Fruit fly (Drosophila melanogaster): ENCODE results near the gene CG43232.

CG43232 gene

DNA sequence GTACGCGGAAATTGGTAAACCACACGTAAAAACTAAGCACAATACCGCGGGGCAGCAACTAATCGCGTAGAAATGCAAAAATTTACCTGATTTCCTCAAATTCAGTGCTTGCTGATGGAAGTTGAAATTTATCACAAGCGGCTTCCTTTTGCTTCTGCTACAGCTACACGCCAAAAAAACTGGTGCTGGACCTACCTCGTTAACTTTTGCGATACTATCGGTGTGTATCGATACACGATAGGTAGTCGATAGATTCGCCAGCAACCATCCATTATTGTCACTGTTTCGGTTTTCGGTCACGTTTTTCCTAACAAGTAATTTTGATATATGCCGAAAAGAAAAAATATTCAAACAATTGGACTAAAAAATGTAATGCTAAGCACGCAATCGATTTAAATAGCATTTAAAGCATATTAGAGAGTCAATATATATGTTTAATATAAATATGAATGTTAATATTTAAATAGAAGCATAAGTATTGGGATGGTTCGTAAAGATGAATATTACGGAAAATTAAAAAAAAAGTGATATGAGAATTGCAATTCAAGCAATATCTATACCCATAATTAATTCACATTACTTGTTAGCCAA is 35.6 kb downstream of the CG43232 start, which contains the start of gene Sumo (continued):
- TF ChIP-seq CG11504 (tag; optimal IDR thresholded peaks at IDR 0.05) (peak; percentile 39), Jarid2 (GFP tag; optimal IDR thresholded peaks at IDR 0.05) (peak; percentile 35), CG17802 (tag; optimal IDR thresholded peaks at IDR 0.05) (no peak), B-H2 (GFP tag; optimal IDR thresholded peaks at IDR 0.05) (peak; percentile 33), Sox102F (GFP tag; optimal IDR thresholded peaks at IDR 0.05) (peak; percentile 15), sqz (GFP tag; optimal IDR thresholded peaks at IDR 0.05) (peak; percentile 69)

DNA sequence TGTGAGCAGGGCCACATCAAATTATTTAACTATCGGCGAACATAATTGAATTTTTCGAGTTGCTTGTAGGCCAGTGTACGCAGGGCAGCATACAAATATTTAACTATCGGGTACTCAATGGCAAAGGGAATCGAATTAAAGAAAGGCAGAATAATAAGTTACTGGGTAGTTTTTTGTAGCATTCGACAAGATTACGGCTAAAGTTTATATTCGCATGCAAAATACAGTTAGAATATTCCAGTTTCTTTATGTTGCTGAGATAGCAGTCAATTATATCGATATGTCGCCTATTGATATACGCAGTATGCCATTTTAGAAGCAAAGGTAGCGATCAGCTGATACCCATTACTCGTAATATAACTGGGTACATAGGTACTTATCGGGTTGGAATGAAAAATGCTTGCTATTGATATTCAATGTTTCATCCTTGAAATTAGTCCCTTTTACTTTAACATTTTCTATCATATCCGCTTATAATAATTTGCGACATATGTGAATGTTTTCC is 36.1 kb downstream of the CG43232 start:
- peak; percentile 89 for TF ChIP-seq Ets65A (GFP tag)
- no peak for TF ChIP-seq Blimp-1 (GFP tag; optimal IDR thresholded peaks at IDR 0.05)
- peak; percentile 20 for TF ChIP-seq CG31365 (tag; optimal IDR thresholded peaks at IDR 0.05)
- peak; percentile 12 for TF ChIP-seq CG18476 (GFP tag; optimal IDR thresholded peaks at IDR 0.05)
- TF ChIP-seq CG7556 (GFP tag; optimal IDR thresholded peaks at IDR 0.05) = peak; percentile 8
- peak; percentile 17 for TF ChIP-seq CG6254 (GFP tag; optimal IDR thresholded peaks at IDR 0.05)
- TF ChIP-seq phol (tag; optimal IDR thresholded peaks at IDR 0.05) = peak; percentile 55
- no peak for TF ChIP-seq disco-r (GFP tag; optimal IDR thresholded peaks at IDR 0.05)
- no peak; the same call in 1 of the 2 replicates for TF ChIP-seq Rfx (GFP tag; IDR thresholded peaks at IDR 0.05)
- TF ChIP-seq org-1 (GFP tag; optimal IDR thresholded peaks at IDR 0.05) = no peak
- TF ChIP-seq Poxn (GFP tag; IDR thresholded peaks at IDR 0.05) = no peak
- peak; percentile 19; the same call in 1 of the 2 replicates for TF ChIP-seq CG42726 (GFP tag; IDR thresholded peaks at IDR 0.05; ENCODE audit: partially characterized antibody)
- peak; percentile 23 for TF ChIP-seq Atf3 (GFP tag; optimal IDR thresholded peaks at IDR 0.05)
- no peak for TF ChIP-seq peb (GFP tag; IDR thresholded peaks at IDR 0.05)
- TF ChIP-seq wdn (GFP tag; IDR thresholded peaks at IDR 0.05) = 0 out of 2 replicates have a peak, but pooled peaks have one; percentile 44
- TF ChIP-seq E2f2 (GFP tag; IDR thresholded peaks at IDR 0.05) = no peak; the same call in 1 of the 2 replicates
- no peak for TF ChIP-seq ac (GFP tag; optimal IDR thresholded peaks at IDR 0.05)
- no peak for TF ChIP-seq Usf (GFP tag; optimal IDR thresholded peaks at IDR 0.05)
- TF ChIP-seq exex (tag; optimal IDR thresholded peaks at IDR 0.05) = no peak
- no peak for TF ChIP-seq toy (GFP tag; IDR thresholded peaks at IDR 0.05)
- peak; percentile 33 for TF ChIP-seq vfl (GFP tag; optimal IDR thresholded peaks at IDR 0.05)
- TF ChIP-seq crol (GFP tag; IDR thresholded peaks at IDR 0.05) = no peak
- TF ChIP-seq cwo (GFP tag; optimal IDR thresholded peaks at IDR 0.05) = no peak
- TF ChIP-seq Nf-YB (GFP tag; optimal IDR thresholded peaks at IDR 0.05) = peak; percentile 6
- no peak for TF ChIP-seq E2f1 (GFP tag; IDR thresholded peaks at IDR 0.05)
- 0 out of 2 replicates have a peak, but pooled peaks have one; percentile 16 for TF ChIP-seq CG3847 (GFP tag; IDR thresholded peaks at IDR 0.05)
- peak; percentile 35 for TF ChIP-seq ems (GFP tag; optimal IDR thresholded peaks at IDR 0.05)
- TF ChIP-seq yki (optimal IDR thresholded peaks at IDR 0.05) = no peak
- TF ChIP-seq CG2116 (GFP tag; optimal IDR thresholded peaks at IDR 0.05) = peak; percentile 92
- TF ChIP-seq CG8359 (GFP tag; optimal IDR thresholded peaks at IDR 0.05; ENCODE audit: borderline replicate concordance) = no peak
- peak; percentile 5 for TF ChIP-seq fd96Cb (tag; optimal IDR thresholded peaks at IDR 0.05)
- peak; percentile 40 for TF ChIP-seq az2 (GFP tag; optimal IDR thresholded peaks at IDR 0.05)
- TF ChIP-seq Doc2 (GFP tag; IDR thresholded peaks at IDR 0.05) = no peak
- peak; percentile 37 for TF ChIP-seq pb (GFP tag; optimal IDR thresholded peaks at IDR 0.05)
- no peak for TF ChIP-seq croc (GFP tag; conservative IDR thresholded peaks at IDR 0.05)
- no peak; the same call in 1 of the 2 replicates for TF ChIP-seq CG9215 (GFP tag; IDR thresholded peaks at IDR 0.05)
- no peak for TF ChIP-seq CG12155 (GFP tag; optimal IDR thresholded peaks at IDR 0.05)
- TF ChIP-seq Sin3A (optimal IDR thresholded peaks at IDR 0.05) = no peak
- TF ChIP-seq CG6175 (GFP tag; IDR thresholded peaks at IDR 0.05) = no peak
- TF ChIP-seq stc (GFP tag; IDR thresholded peaks at IDR 0.05) = no peak
- TF ChIP-seq pzg (GFP tag; optimal IDR thresholded peaks at IDR 0.05) = peak; percentile 46
- peak; percentile 57 for TF ChIP-seq bab2 (GFP tag; optimal IDR thresholded peaks at IDR 0.05)
- TF ChIP-seq lbe (GFP tag; optimal IDR thresholded peaks at IDR 0.05) = peak; percentile 4
- TF ChIP-seq hth (optimal IDR thresholded peaks at IDR 0.05) = no peak
